Fruit fly (Drosophila melanogaster) whole organism, embryonic: ENCODE measurements around the gene CG3556.

ENCODE experiments used
- CG32767 ChIP-seq: fragments of 200-800 bp; sonication (Bioruptor generic); IDR thresholded peaks from 2 replicates; pipeline ENCODE4 v1.3.6; 2022; ENCODE audit warnings: missing biosample characterization, missing genetic modification characterization
- croc ChIP-seq: fragments of 200-800 bp; sonication (Bioruptor generic); conservative IDR thresholded peaks from 3 replicates; pipeline ENCODE4 v1.3.6; 2022; ENCODE audit warnings: missing biosample characterization, missing genetic modification characterization
- insv ChIP-seq, 2 experiments: fragments of 200-800 bp; sonication (Bioruptor generic); optimal IDR thresholded peaks; 3 replicates each; lab custom pipeline; 2016 to 2018; ENCODE audit warnings: missing biosample characterization in 2 of 2, missing genetic modification characterization in 2 of 2

- TF ChIP-seq croc (GFP tag; lab: Robert Waterston, UW) = no peak
- TF ChIP-seq insv (GFP tag; optimal IDR thresholded peaks at IDR 0.05; lab: Kevin White, UChicago) = no peak
- TF ChIP-seq CG32767 (GFP tag; lab: Robert Waterston, UW) = no peak
These were observed 41.8 kb downstream of the CG3556 start, which contains the start of gene CG12684 for dm6 chrX:4571829-4572228.
